Fruit fly (Drosophila melanogaster): ENCODE measurements around the gene CG11095.

DNA sequence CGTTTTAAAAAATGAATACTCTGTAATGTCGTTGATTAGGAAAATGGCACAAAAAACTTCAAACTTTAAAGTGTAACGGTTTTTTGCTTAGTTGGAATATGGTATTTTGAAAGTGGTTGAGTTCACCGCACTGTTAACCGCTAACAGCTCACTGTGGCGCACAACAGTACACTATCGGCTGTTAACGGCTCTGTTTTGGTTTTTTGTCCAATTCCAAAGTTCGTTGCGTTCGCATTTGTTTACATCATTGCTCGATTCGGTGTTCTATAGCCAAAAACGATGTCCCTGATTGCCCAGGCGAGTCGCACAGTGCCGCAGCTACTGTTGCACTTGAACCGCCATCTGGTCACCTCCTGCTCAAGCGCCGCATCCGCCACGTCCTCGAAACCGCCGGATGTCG lies at the start of gene CG11095:
- TF ChIP-seq Ets98B (GFP tag; IDR thresholded peaks at IDR 0.05) (peak; percentile 32; the same call in 1 of the 2 replicates), CG15710 (tag; optimal IDR thresholded peaks at IDR 0.05) (no peak), CG17806 (tag; optimal IDR thresholded peaks at IDR 0.05) (no peak), CG4496 (GFP tag; IDR thresholded peaks at IDR 0.05) (peak; percentile 44; the same call in 1 of the 3 replicates), gl (tag; optimal IDR thresholded peaks at IDR 0.05) (peak; percentile 40), rn (GFP tag; IDR thresholded peaks at IDR 0.05) (no peak), CG12605 (GFP tag; IDR thresholded peaks at IDR 0.05) (peak; percentile 61)

Measured in whole organism, pupa.